Worm (Caenorhabditis elegans) whole organism, L1 larva: ENCODE data around the gene ZK666.1.

Experiments used
- C34B4.2 ChIP-seq: sonication (generic microtip); optimal IDR thresholded peaks from 2 replicates; lab custom pipeline; 2017; ENCODE audit warnings: mild to moderate bottlenecking, missing genetic modification characterization, missing compliant biosample characterization
- F16B12.6 ChIP-seq: fragments of 150-350 bp; optimal IDR thresholded peaks from 2 replicates; lab custom pipeline; 2014; ENCODE audit warnings: missing biosample characterization, missing genetic modification characterization
- alr-1 ChIP-seq: fragments of 200-800 bp; sonication (Bioruptor generic); optimal IDR thresholded peaks from 2 replicates; lab custom pipeline; 2018; ENCODE audit warnings: borderline replicate concordance, mild to moderate bottlenecking, missing genetic modification characterization, missing compliant biosample characterization
- aly-2 ChIP-seq: fragments of 150-350 bp; optimal IDR thresholded peaks from 2 replicates; lab custom pipeline; 2014; ENCODE audit warnings: missing biosample characterization, missing genetic modification characterization
- ama-1 ChIP-seq: fragments of 150-350 bp; optimal IDR thresholded peaks from 2 replicates; lab custom pipeline; 2014
- blmp-1 ChIP-seq: fragments of 150-350 bp; optimal IDR thresholded peaks from 2 replicates; lab custom pipeline; 2014; ENCODE audit warnings: missing biosample characterization, missing genetic modification characterization
- ceh-82 ChIP-seq, 3 experiments: fragments of 150-350 bp in 1 of 3; sonication (generic microtip) in 2 of 3; optimal IDR thresholded peaks; 2 replicates each; lab custom pipeline; 2014 to 2017; ENCODE audit warnings: missing biosample characterization in 3 of 3, missing genetic modification characterization in 3 of 3
- ceh-88 ChIP-seq: fragments of 200-800 bp; sonication (Bioruptor generic); IDR thresholded peaks from 2 replicates; pipeline ENCODE4 v1.3.6; 2022; ENCODE audit warnings: missing genetic modification characterization, missing compliant biosample characterization
- ceh-90 ChIP-seq: sonication (generic microtip); optimal IDR thresholded peaks from 2 replicates; lab custom pipeline; 2016; ENCODE audit warnings: missing genetic modification characterization, missing compliant biosample characterization
- ces-1 ChIP-seq: fragments of 150-350 bp; optimal IDR thresholded peaks from 2 replicates; lab custom pipeline; 2014; ENCODE audit warnings: missing biosample characterization, missing genetic modification reagents, missing genetic modification characterization
- dpl-1 ChIP-seq, 3 experiments: fragments of 150-350 bp in 2 of 3; sonication (generic microtip) in 1 of 3; optimal IDR thresholded peaks; 2 replicates each; lab custom pipeline; 2014 to 2017; ENCODE audit warnings: missing biosample characterization in 3 of 3, missing genetic modification characterization in 3 of 3, missing genetic modification reagents in 3 of 3
- efl-1 ChIP-seq, 4 experiments: fragments of 150-350 bp; optimal IDR thresholded peaks in 3 of 4; peaks in 1 of 4; 1 replicate in 1 of 4; 2 replicates in 3 of 4; lab custom pipeline; 2014; ENCODE audit warnings: missing biosample characterization in 2 of 4, missing genetic modification characterization in 2 of 4, missing genetic modification reagents in 2 of 4
- egl-13 ChIP-seq: sonication (generic microtip); optimal IDR thresholded peaks from 2 replicates; lab custom pipeline; 2016; ENCODE audit warnings: missing genotype, missing genetic modification reagents, missing genetic modification characterization, missing compliant biosample characterization
- fkh-8 ChIP-seq: sonication (generic microtip); optimal IDR thresholded peaks from 2 replicates; lab custom pipeline; 2016; ENCODE audit warnings: mild to moderate bottlenecking, missing genetic modification characterization, missing compliant biosample characterization
- grh-1 ChIP-seq: fragments of 200-800 bp; sonication (Bioruptor generic); IDR thresholded peaks from 2 replicates; pipeline ENCODE4 v1.3.6; 2022; ENCODE audit warnings: missing genetic modification reagents, missing genetic modification characterization, missing compliant biosample characterization
- hlh-4 ChIP-seq: sonication (generic microtip); optimal IDR thresholded peaks from 2 replicates; lab custom pipeline; 2016; ENCODE audit warnings: mild to moderate bottlenecking, missing genetic modification characterization, missing compliant biosample characterization
- isw-1 ChIP-seq: fragments of 200-800 bp; sonication (Bioruptor generic); IDR thresholded peaks from 2 replicates; pipeline ENCODE4 v1.3.6; 2022; ENCODE audit warnings: missing genetic modification characterization, missing compliant biosample characterization
- lin-13 ChIP-seq: fragments of 150-350 bp; optimal IDR thresholded peaks from 2 replicates; lab custom pipeline; 2014; ENCODE audit warnings: missing biosample characterization, missing genetic modification reagents, missing genetic modification characterization
- lin-14 ChIP-seq: fragments of 200-800 bp; sonication (Bioruptor generic); optimal IDR thresholded peaks from 2 replicates; lab custom pipeline; 2018; ENCODE audit warnings: mild to moderate bottlenecking, missing genetic modification characterization, moderate library complexity, missing compliant biosample characterization
- lin-35 ChIP-seq, 2 experiments: fragments of 150-350 bp; optimal IDR thresholded peaks; 2 replicates each; lab custom pipeline; 2014; ENCODE audit warnings: missing biosample characterization in 2 of 2, missing genetic modification characterization in 2 of 2, missing genetic modification reagents in 2 of 2
- lin-39 ChIP-seq: fragments of 150-350 bp; optimal IDR thresholded peaks from 2 replicates; lab custom pipeline; 2014; ENCODE audit warnings: missing biosample characterization, missing genetic modification reagents, missing genetic modification characterization
- lir-3 ChIP-seq: sonication (generic microtip); optimal IDR thresholded peaks from 2 replicates; lab custom pipeline; 2016; ENCODE audit warnings: mild to moderate bottlenecking, missing genetic modification characterization, moderate library complexity, missing compliant biosample characterization; ENCODE audit not compliant: poor library complexity
- mab-9 ChIP-seq: fragments of 200-800 bp; sonication (Bioruptor generic); IDR thresholded peaks from 2 replicates; pipeline ENCODE4 v1.3.6; 2022; ENCODE audit warnings: missing genetic modification reagents, missing genetic modification characterization, missing compliant biosample characterization
- mdl-1 ChIP-seq, 2 experiments: fragments of 150-350 bp; optimal IDR thresholded peaks; 2 replicates each; lab custom pipeline; 2014 to 2017; ENCODE audit warnings: missing biosample characterization in 2 of 2, missing genetic modification characterization in 2 of 2, inconsistent platforms in 1 of 2
- mep-1 ChIP-seq: fragments of 150-350 bp; optimal IDR thresholded peaks from 2 replicates; lab custom pipeline; 2014; ENCODE audit warnings: missing biosample characterization, missing genetic modification characterization
- nhr-11 ChIP-seq: fragments of 150-350 bp; optimal IDR thresholded peaks from 2 replicates; lab custom pipeline; 2014; ENCODE audit warnings: missing biosample characterization, missing genetic modification characterization
- nhr-20 ChIP-seq: sonication (generic microtip); optimal IDR thresholded peaks from 2 replicates; lab custom pipeline; 2016; ENCODE audit warnings: mild to moderate bottlenecking, missing genetic modification characterization, missing compliant biosample characterization
- nhr-237 ChIP-seq: fragments of 150-350 bp; optimal IDR thresholded peaks from 2 replicates; lab custom pipeline; 2014; ENCODE audit warnings: missing biosample characterization, missing genetic modification characterization
- nhr-28 ChIP-seq: fragments of 150-350 bp; optimal IDR thresholded peaks from 2 replicates; lab custom pipeline; 2014; ENCODE audit warnings: missing biosample characterization, missing genetic modification characterization
- nhr-76 ChIP-seq: sonication (generic microtip); optimal IDR thresholded peaks from 2 replicates; lab custom pipeline; 2017; ENCODE audit warnings: missing biosample characterization, missing genetic modification characterization
- nhr-84 ChIP-seq: sonication (generic microtip); optimal IDR thresholded peaks from 2 replicates; lab custom pipeline; 2017; ENCODE audit warnings: missing biosample characterization, missing genetic modification characterization
- pag-3 ChIP-seq: sonication (generic microtip); optimal IDR thresholded peaks from 2 replicates; lab custom pipeline; 2017; ENCODE audit warnings: missing genetic modification characterization, mild to moderate bottlenecking, missing compliant biosample characterization, antibody characterized with exemption, borderline replicate concordance; ENCODE audit not compliant: insufficient read depth
- pax-3 ChIP-seq: fragments of 200-800 bp; sonication (Bioruptor generic); optimal IDR thresholded peaks from 2 replicates; lab custom pipeline; 2018; ENCODE audit warnings: mild to moderate bottlenecking, missing genetic modification characterization, moderate library complexity, missing compliant biosample characterization
- pqm-1 ChIP-seq: sonication (generic microtip); optimal IDR thresholded peaks from 3 replicates; lab custom pipeline; 2017; ENCODE audit warnings: missing biosample characterization, missing genetic modification characterization
- rnt-1 ChIP-seq: sonication (generic microtip); optimal IDR thresholded peaks from 2 replicates; lab custom pipeline; 2016; ENCODE audit warnings: mild to moderate bottlenecking, missing genetic modification characterization, moderate library complexity, missing compliant biosample characterization
- skn-1 ChIP-seq: fragments of 150-350 bp; optimal IDR thresholded peaks from 2 replicates; lab custom pipeline; 2014; ENCODE audit warnings: missing biosample characterization, missing genetic modification characterization
- unc-130 ChIP-seq: fragments of 150-350 bp; optimal IDR thresholded peaks from 2 replicates; lab custom pipeline; 2017; ENCODE audit warnings: missing biosample characterization, missing genetic modification characterization, inconsistent platforms
- unc-30 ChIP-seq: sonication (generic microtip); optimal IDR thresholded peaks from 2 replicates; lab custom pipeline; 2017; ENCODE audit warnings: missing biosample characterization, missing genetic modification characterization
- unc-62 ChIP-seq: fragments of 150-350 bp; optimal IDR thresholded peaks from 2 replicates; lab custom pipeline; 2014; ENCODE audit warnings: missing biosample characterization, missing genetic modification reagents, missing genetic modification characterization
- unc-86 ChIP-seq: sonication (generic microtip); optimal IDR thresholded peaks from 2 replicates; lab custom pipeline; 2016; ENCODE audit warnings: missing genetic modification characterization, missing compliant biosample characterization
- vab-15 ChIP-seq: sonication (generic microtip); optimal IDR thresholded peaks from 2 replicates; lab custom pipeline; 2017; ENCODE audit warnings: missing genotype, mild to moderate bottlenecking, missing genetic modification characterization, missing compliant biosample characterization
- zag-1 ChIP-seq: fragments of 150-350 bp; optimal IDR thresholded peaks from 2 replicates; lab custom pipeline; 2014; ENCODE audit warnings: missing biosample characterization, missing genetic modification characterization
- zip-4 ChIP-seq: fragments of 200-800 bp; sonication (Bioruptor generic); optimal IDR thresholded peaks from 2 replicates; lab custom pipeline; 2018; ENCODE audit warnings: mild to moderate bottlenecking, missing genetic modification characterization, moderate library complexity, missing compliant biosample characterization
- ztf-11 ChIP-seq, 2 experiments: sonication (generic microtip); optimal IDR thresholded peaks; 2 replicates each; lab custom pipeline; 2016 to 2017; ENCODE audit warnings: missing genetic modification characterization in 2 of 2, missing biosample characterization in 1 of 2, missing compliant biosample characterization in 1 of 2
- ztf-4 ChIP-seq: fragments of 150-350 bp; optimal IDR thresholded peaks from 2 replicates; lab custom pipeline; 2014; ENCODE audit warnings: missing biosample characterization, missing genetic modification characterization

ZK666.1 gene

DNA sequence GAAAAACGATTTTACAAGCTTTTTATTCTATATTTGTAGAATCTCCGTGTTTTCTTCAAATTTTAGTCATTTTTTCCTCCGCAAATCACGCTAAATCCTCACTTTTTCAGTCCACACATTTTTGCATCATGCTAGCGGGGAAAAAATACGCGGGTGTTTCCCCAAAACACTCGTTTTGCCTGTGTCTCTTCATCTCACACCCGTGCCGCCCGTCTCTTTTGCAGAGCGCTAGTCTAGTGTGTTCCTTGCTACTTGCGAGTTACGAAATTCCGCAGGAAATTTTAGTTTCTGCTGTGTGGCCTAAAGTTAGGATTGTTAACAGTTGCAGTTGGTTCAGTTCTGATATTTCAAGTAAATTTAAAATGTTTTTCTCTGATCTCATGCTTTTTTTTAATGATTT is 25.4 kb downstream of the ZK666.1 start:
- TF ChIP-seq mdl-1 (tag; optimal IDR thresholded peaks at IDR 0.05; lab: Kevin White, UChicago) (peak in 1 of 2 experiments; percentile 52), fkh-8 (tag; lab: Kevin White, UChicago) (peak; percentile 13), C34B4.2 (no peak), ceh-82 (tag; optimal IDR thresholded peaks at IDR 0.05; lab: Kevin White, UChicago) (peak in 2 of 3 experiments; percentile 3 to 73), zip-4 (GFP tag; lab: Kevin White, UChicago) (peak; percentile 28), alr-1 (no peak), vab-15 (tag; lab: Kevin White, UChicago) (no peak), nhr-28 (no peak), nhr-237 (tag; lab: Kevin White, UChicago) (no peak), F16B12.6 (tag; lab: Kevin White, UChicago) (peak; percentile 9), pqm-1 (tag; lab: Kevin White, UChicago) (no peak), lin-39 (tag; lab: Kevin White, UChicago) (no peak), pax-3 (tag; lab: Kevin White, UChicago) (no peak), isw-1 (GFP tag; lab: Robert Waterston, UW) (no peak), ztf-4 (tag; lab: Kevin White, UChicago) (no peak), nhr-84 (no peak), nhr-11 (tag; lab: Kevin White, UChicago) (peak; percentile 34), ces-1 (GFP tag; lab: Kevin White, UChicago) (no peak), unc-30 (tag; lab: Kevin White, UChicago) (no peak), efl-1 (optimal IDR thresholded peaks at IDR 0.05; lab: Kevin White, UChicago) (peak in 1 of 2 experiments; percentile 27), efl-1 (GFP tag; optimal IDR thresholded peaks at IDR 0.05 in 1 of 2; lab: Kevin White, UChicago) (peak in 1 of 2 experiments; percentile 84), pag-3 (no peak), lir-3 (tag; lab: Kevin White, UChicago) (no peak), nhr-76 (no peak), lin-13 (peak; percentile 29), lin-14 (peak; percentile 73), blmp-1 (tag; lab: Kevin White, UChicago) (peak; percentile 23), aly-2 (tag; lab: Kevin White, UChicago) (no peak), nhr-20 (tag; lab: Kevin White, UChicago) (peak; percentile 35), ztf-11 (tag; optimal IDR thresholded peaks at IDR 0.05; lab: Kevin White, UChicago) (no peak), mep-1 (tag; lab: Kevin White, UChicago) (peak; percentile 9), zag-1 (tag; lab: Kevin White, UChicago) (no peak), grh-1 (GFP tag; lab: Robert Waterston, UW) (no peak), lin-35 (GFP tag; optimal IDR thresholded peaks at IDR 0.05; lab: Kevin White, UChicago) (peak; percentile 1 to 23), egl-13 (tag; lab: Kevin White, UChicago) (no peak), hlh-4 (tag; lab: Kevin White, UChicago) (no peak), dpl-1 (GFP tag; optimal IDR thresholded peaks at IDR 0.05; lab: Kevin White, UChicago) (peak in 2 of 3 experiments; percentile 19 to 32), unc-86 (tag; lab: Kevin White, UChicago) (no peak), unc-62 (GFP tag; lab: Kevin White, UChicago) (no peak), rnt-1 (tag; lab: Kevin White, UChicago) (peak; percentile 36), skn-1 (tag; lab: Kevin White, UChicago) (peak; percentile 53), mab-9 (GFP tag; lab: Robert Waterston, UW) (no peak), ama-1 (lab: Kevin White, UChicago) (no peak), unc-130 (peak; percentile 52), ceh-88 (GFP tag; lab: Robert Waterston, UW) (no peak), ceh-90 (tag; lab: Kevin White, UChicago) (no peak)
- TF ChIP-seq, all 84 proteins: peak for 17
